Worm (Caenorhabditis elegans): ENCODE measurements around the gene T05A8.6.

Gene T05A8.6

ce11 chrII:2777846-2778245 lies 38.3 kb upstream of the T05A8.6 start, which contains the start of gene F08D12.4:
TSS of gene F08D12.4 (plus strand) at chrII:2778146.
- TF ChIP-seq flt-1 (GFP tag; IDR thresholded peaks at IDR 0.05) (no peak), ceh-36 (tag; optimal IDR thresholded peaks at IDR 0.05) (no peak), ets-7 (tag; optimal IDR thresholded peaks at IDR 0.05) (no peak), tra-4 (tag; optimal IDR thresholded peaks at IDR 0.05) (no peak), ama-1 (optimal IDR thresholded peaks at IDR 0.05) (no peak), aly-1 (tag; optimal IDR thresholded peaks at IDR 0.05) (no peak), tbx-37 (GFP tag; conservative IDR thresholded peaks at IDR 0.05) (no peak)

ce11 chrII:2774904-2775303 lies 35.4 kb upstream of the T05A8.6 start, which contains the start of gene fbxb-111:
TSS of gene fbxb-111 (minus strand) at chrII:2775004.
- TF ChIP-seq ceh-36 (tag; optimal IDR thresholded peaks at IDR 0.05), result no peak
- no peak for TF ChIP-seq tbx-37 (GFP tag; conservative IDR thresholded peaks at IDR 0.05)
- TF ChIP-seq ama-1 (optimal IDR thresholded peaks at IDR 0.05), result no peak
- TF ChIP-seq hmbx-1 (tag; optimal IDR thresholded peaks at IDR 0.05), result no peak
- no peak for TF ChIP-seq tra-4 (tag; optimal IDR thresholded peaks at IDR 0.05)
- no peak for TF ChIP-seq ceh-13 (GFP tag; optimal IDR thresholded peaks at IDR 0.05)
- no peak for TF ChIP-seq scrt-1 (GFP tag; IDR thresholded peaks at IDR 0.05)
- no peak for TF ChIP-seq aly-1 (tag; optimal IDR thresholded peaks at IDR 0.05)
- TF ChIP-seq ets-7 (tag; optimal IDR thresholded peaks at IDR 0.05), result no peak
- no peak for TF ChIP-seq pes-1 (GFP tag; IDR thresholded peaks at IDR 0.05)
- TF ChIP-seq flt-1 (GFP tag; IDR thresholded peaks at IDR 0.05), result no peak
- no peak for TF ChIP-seq hmg-4 (GFP tag; optimal IDR thresholded peaks at IDR 0.05)
- no peak for TF ChIP-seq F13C5.2 (tag; optimal IDR thresholded peaks at IDR 0.05)
- no peak for TF ChIP-seq B0310.2 (tag; optimal IDR thresholded peaks at IDR 0.05)
- TF ChIP-seq sea-1 (GFP tag; conservative IDR thresholded peaks at IDR 0.05), result no peak

- no peak for TF ChIP-seq aly-1 (tag; optimal IDR thresholded peaks at IDR 0.05)
- TF ChIP-seq tbx-37 (GFP tag; conservative IDR thresholded peaks at IDR 0.05), result no peak
- no peak for TF ChIP-seq ets-7 (tag; optimal IDR thresholded peaks at IDR 0.05)
- no peak for TF ChIP-seq ceh-13 (GFP tag; optimal IDR thresholded peaks at IDR 0.05)
- TF ChIP-seq sea-1 (GFP tag; conservative IDR thresholded peaks at IDR 0.05), result no peak
- no peak for TF ChIP-seq tbx-11 (GFP tag; IDR thresholded peaks at IDR 0.05)
Measured at ce11 chrII:2773534-2773933, 34.0 kb upstream of the T05A8.6 start, which contains the start of gene sdz-9. TSS of gene sdz-9 (minus strand) at chrII:2773634.

- TF ChIP-seq ama-1 (optimal IDR thresholded peaks at IDR 0.05) (no peak), tbx-11 (GFP tag; IDR thresholded peaks at IDR 0.05) (no peak), F13C5.2 (tag; optimal IDR thresholded peaks at IDR 0.05) (no peak), scrt-1 (GFP tag; IDR thresholded peaks at IDR 0.05) (no peak), hmg-4 (GFP tag; optimal IDR thresholded peaks at IDR 0.05) (no peak), hmbx-1 (tag; optimal IDR thresholded peaks at IDR 0.05) (no peak), B0310.2 (tag; optimal IDR thresholded peaks at IDR 0.05) (no peak), ets-7 (tag; optimal IDR thresholded peaks at IDR 0.05) (no peak), tbx-37 (GFP tag; conservative IDR thresholded peaks at IDR 0.05) (no peak), tra-4 (tag; optimal IDR thresholded peaks at IDR 0.05) (no peak)
Measured at ce11 chrII:2772166-2772565, 32.6 kb upstream of the T05A8.6 start, which contains the start of gene sdz-10. TSS of gene sdz-10 (minus strand) at chrII:2772266.

ce11 chrII:2770788-2771187 lies 31.3 kb upstream of the T05A8.6 start, which contains the start of gene fbxb-105:
TSS of gene fbxb-105 (minus strand) at chrII:2770888.
- no peak for TF ChIP-seq F13C5.2 (tag; optimal IDR thresholded peaks at IDR 0.05)
- no peak for TF ChIP-seq tra-4 (tag; optimal IDR thresholded peaks at IDR 0.05)
- no peak for TF ChIP-seq B0310.2 (tag; optimal IDR thresholded peaks at IDR 0.05)
- no peak for TF ChIP-seq flt-1 (GFP tag; IDR thresholded peaks at IDR 0.05)
- TF ChIP-seq tbx-11 (GFP tag; IDR thresholded peaks at IDR 0.05), result no peak
- no peak for TF ChIP-seq ets-7 (tag; optimal IDR thresholded peaks at IDR 0.05)
- TF ChIP-seq hmbx-1 (tag; optimal IDR thresholded peaks at IDR 0.05), result no peak
- no peak for TF ChIP-seq hmg-4 (GFP tag; optimal IDR thresholded peaks at IDR 0.05)
- TF ChIP-seq scrt-1 (GFP tag; IDR thresholded peaks at IDR 0.05), result no peak
- no peak for TF ChIP-seq hnd-1 (tag; optimal IDR thresholded peaks at IDR 0.05)
- no peak for TF ChIP-seq tbx-37 (GFP tag; conservative IDR thresholded peaks at IDR 0.05)
- no peak for TF ChIP-seq sea-1 (GFP tag; conservative IDR thresholded peaks at IDR 0.05)
- TF ChIP-seq ama-1 (optimal IDR thresholded peaks at IDR 0.05), result no peak

- TF ChIP-seq pes-1 (GFP tag; IDR thresholded peaks at IDR 0.05), result no peak
- no peak for TF ChIP-seq ceh-36 (tag; optimal IDR thresholded peaks at IDR 0.05)
- no peak for TF ChIP-seq hnd-1 (tag; optimal IDR thresholded peaks at IDR 0.05)
- TF ChIP-seq tra-4 (tag; optimal IDR thresholded peaks at IDR 0.05), result no peak
- no peak for TF ChIP-seq B0310.2 (tag; optimal IDR thresholded peaks at IDR 0.05)
- no peak for TF ChIP-seq aly-1 (tag; optimal IDR thresholded peaks at IDR 0.05)
- TF ChIP-seq sea-1 (GFP tag; conservative IDR thresholded peaks at IDR 0.05), result no peak
- no peak for TF ChIP-seq ets-7 (tag; optimal IDR thresholded peaks at IDR 0.05)
- TF ChIP-seq tbx-11 (GFP tag; IDR thresholded peaks at IDR 0.05), result no peak
- no peak for TF ChIP-seq hmbx-1 (tag; optimal IDR thresholded peaks at IDR 0.05)
- TF ChIP-seq ama-1 (optimal IDR thresholded peaks at IDR 0.05), result no peak
- TF ChIP-seq hmg-4 (GFP tag; optimal IDR thresholded peaks at IDR 0.05), result no peak
- TF ChIP-seq F13C5.2 (tag; optimal IDR thresholded peaks at IDR 0.05), result no peak
- no peak for TF ChIP-seq flt-1 (GFP tag; IDR thresholded peaks at IDR 0.05)
- TF ChIP-seq ceh-13 (GFP tag; optimal IDR thresholded peaks at IDR 0.05), result no peak
- TF ChIP-seq tbx-37 (GFP tag; conservative IDR thresholded peaks at IDR 0.05), result no peak
- TF ChIP-seq scrt-1 (GFP tag; IDR thresholded peaks at IDR 0.05), result no peak
Measured at ce11 chrII:2769021-2769420, 29.5 kb upstream of the T05A8.6 start, which contains the start of gene F08D12.7. TSS of gene F08D12.7 (minus strand) at chrII:2769121.

- no peak for TF ChIP-seq hnd-1 (tag; optimal IDR thresholded peaks at IDR 0.05)
- no peak for TF ChIP-seq pes-1 (GFP tag; IDR thresholded peaks at IDR 0.05)
- TF ChIP-seq ets-7 (tag; optimal IDR thresholded peaks at IDR 0.05), result no peak
- TF ChIP-seq ceh-36 (tag; optimal IDR thresholded peaks at IDR 0.05), result no peak
- TF ChIP-seq tra-4 (tag; optimal IDR thresholded peaks at IDR 0.05), result no peak
- no peak for TF ChIP-seq ama-1 (optimal IDR thresholded peaks at IDR 0.05)
- TF ChIP-seq B0310.2 (tag; optimal IDR thresholded peaks at IDR 0.05), result no peak
- no peak for TF ChIP-seq scrt-1 (GFP tag; IDR thresholded peaks at IDR 0.05)
- TF ChIP-seq ceh-13 (GFP tag; optimal IDR thresholded peaks at IDR 0.05), result no peak
- no peak for TF ChIP-seq sea-1 (GFP tag; conservative IDR thresholded peaks at IDR 0.05)
Measured at ce11 chrII:2766331-2766730, 26.8 kb upstream of the T05A8.6 start, which contains the start of gene F08D12.15. TSS of gene F08D12.15 (plus strand) at chrII:2766631.
